Worm (Caenorhabditis elegans): Measurements from ENCODE around the gene pacs-1.

- TF ChIP-seq W03F9.2 (tag; optimal IDR thresholded peaks at IDR 0.05) (no peak), him-1 (tag; optimal IDR thresholded peaks at IDR 0.05) (no peak)
Measured at ce11 chrV:9261492-9261891, 44.4 kb upstream of the pacs-1 start, which contains the start of gene nhr-36.

Measured in whole organism, L4/young adult.